Worm (Caenorhabditis elegans): Measurements from ENCODE around the gene hosl-1.

The hosl-1 gene

DNA sequence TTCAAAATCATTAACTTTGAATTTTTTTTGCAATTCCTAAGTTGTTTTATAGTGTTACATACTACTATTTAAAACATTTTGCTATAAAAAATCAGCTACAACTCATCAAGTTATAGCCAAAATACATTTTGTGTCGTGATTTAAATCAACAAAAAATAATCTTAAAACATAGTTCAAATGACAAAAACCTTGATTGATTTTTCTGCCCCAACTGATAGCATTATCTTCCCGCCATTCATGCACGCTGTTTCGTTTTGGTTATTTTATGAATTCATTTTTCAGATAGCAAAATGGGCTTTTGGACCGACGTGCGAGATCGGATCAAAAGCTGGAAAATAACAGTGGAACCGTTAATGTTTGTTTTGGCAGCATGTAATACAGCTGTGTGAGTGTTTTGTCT lies 4.8 kb upstream of the hosl-1 start, which contains the start of gene slcr-46.1:
Gene slcr-46.1, plus strand, starts transcription at position 274 of the 400 bp plus-strand sequence.
- TF ChIP-seq ceh-13 (GFP tag; optimal IDR thresholded peaks at IDR 0.05) (no peak), pes-1 (GFP tag; IDR thresholded peaks at IDR 0.05) (no peak), scrt-1 (GFP tag; IDR thresholded peaks at IDR 0.05) (no peak), aly-1 (tag; optimal IDR thresholded peaks at IDR 0.05) (no peak), hnd-1 (tag; optimal IDR thresholded peaks at IDR 0.05) (no peak), F13C5.2 (tag; optimal IDR thresholded peaks at IDR 0.05) (no peak), hmg-4 (GFP tag; optimal IDR thresholded peaks at IDR 0.05) (no peak), ets-7 (tag; optimal IDR thresholded peaks at IDR 0.05) (no peak), sea-1 (GFP tag; conservative IDR thresholded peaks at IDR 0.05) (no peak), tbx-11 (GFP tag; IDR thresholded peaks at IDR 0.05) (no peak), ama-1 (optimal IDR thresholded peaks at IDR 0.05) (no peak), flt-1 (GFP tag; IDR thresholded peaks at IDR 0.05) (no peak), tra-4 (tag; optimal IDR thresholded peaks at IDR 0.05) (no peak), tbx-37 (GFP tag; conservative IDR thresholded peaks at IDR 0.05) (no peak), ceh-36 (tag; optimal IDR thresholded peaks at IDR 0.05) (no peak), hmbx-1 (tag; optimal IDR thresholded peaks at IDR 0.05) (no peak), B0310.2 (tag; optimal IDR thresholded peaks at IDR 0.05) (no peak)

DNA sequence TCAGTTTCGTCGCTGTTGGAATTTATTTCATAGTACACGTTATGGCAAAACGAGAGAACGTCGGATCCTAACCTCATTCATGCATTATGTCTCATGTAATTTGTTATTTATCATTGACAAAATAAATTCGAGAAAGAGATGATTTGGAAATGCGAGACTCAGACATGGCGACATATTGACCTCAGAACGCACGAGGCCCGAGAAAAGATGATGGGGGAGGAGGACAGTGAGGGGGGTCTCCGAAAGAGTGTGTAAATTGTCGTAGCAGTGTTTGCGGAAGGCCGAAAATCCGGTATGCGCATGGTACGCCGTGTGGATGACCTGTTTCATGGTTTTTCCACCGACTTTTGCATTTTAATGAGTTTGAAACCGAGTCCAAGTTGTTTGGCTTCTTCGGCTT lies 1.3 kb upstream of the hosl-1 start:
- TF ChIP-seq sea-1 (GFP tag; conservative IDR thresholded peaks at IDR 0.05) (0 out of 2 replicates have a peak, but pooled peaks have one; percentile 43), tbx-37 (GFP tag; conservative IDR thresholded peaks at IDR 0.05) (no peak), aly-1 (tag; optimal IDR thresholded peaks at IDR 0.05) (peak; percentile 6), hmbx-1 (tag; optimal IDR thresholded peaks at IDR 0.05) (no peak), ceh-36 (tag; optimal IDR thresholded peaks at IDR 0.05) (no peak), tra-4 (tag; optimal IDR thresholded peaks at IDR 0.05) (no peak), B0310.2 (tag; optimal IDR thresholded peaks at IDR 0.05) (no peak), tbx-11 (GFP tag; IDR thresholded peaks at IDR 0.05) (no peak), hnd-1 (tag; optimal IDR thresholded peaks at IDR 0.05) (no peak), ama-1 (optimal IDR thresholded peaks at IDR 0.05) (no peak), F13C5.2 (tag; optimal IDR thresholded peaks at IDR 0.05) (peak; percentile 41), scrt-1 (GFP tag; IDR thresholded peaks at IDR 0.05) (no peak), ets-7 (tag; optimal IDR thresholded peaks at IDR 0.05) (no peak), hmg-4 (GFP tag; optimal IDR thresholded peaks at IDR 0.05) (peak; percentile 37), flt-1 (GFP tag; IDR thresholded peaks at IDR 0.05) (peak; percentile 22; the same call in 1 of the 2 replicates), pes-1 (GFP tag; IDR thresholded peaks at IDR 0.05) (no peak; the same call in 1 of the 2 replicates), ceh-13 (GFP tag; optimal IDR thresholded peaks at IDR 0.05) (no peak)

DNA sequence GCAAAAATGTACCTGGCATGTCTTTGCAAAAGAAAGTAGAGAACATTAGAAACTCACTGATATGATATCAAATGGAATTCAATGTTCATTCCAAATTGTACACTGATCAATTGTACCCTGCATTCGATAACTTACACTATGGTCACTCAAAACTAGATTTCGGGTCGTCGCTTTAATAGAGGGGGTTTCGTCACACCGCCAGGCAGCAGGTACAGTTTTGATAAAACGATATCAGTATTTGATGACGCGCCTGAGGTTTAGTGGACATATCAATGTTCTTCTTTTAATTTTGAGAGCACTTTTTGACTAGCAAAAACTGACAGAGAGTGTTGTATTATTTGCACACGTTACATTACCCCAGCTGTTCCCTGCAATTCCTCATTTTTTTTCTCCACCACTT lies 778 bp upstream of the hosl-1 start:
- TF ChIP-seq ama-1 (optimal IDR thresholded peaks at IDR 0.05), result no peak
- TF ChIP-seq F13C5.2 (tag; optimal IDR thresholded peaks at IDR 0.05), result no peak
- TF ChIP-seq sea-1 (GFP tag; conservative IDR thresholded peaks at IDR 0.05), result no peak
- no peak for TF ChIP-seq scrt-1 (GFP tag; IDR thresholded peaks at IDR 0.05)
- no peak for TF ChIP-seq tbx-11 (GFP tag; IDR thresholded peaks at IDR 0.05)
- no peak for TF ChIP-seq ceh-36 (tag; optimal IDR thresholded peaks at IDR 0.05)

ce11 chrX:4647104-4647503 lies 10.2 kb downstream of the hosl-1 start, which contains the start of gene C46C11.4:
TSS of gene C46C11.4 (minus strand) at chrX:4647204.
- TF ChIP-seq ets-7 (tag; optimal IDR thresholded peaks at IDR 0.05) (no peak), scrt-1 (GFP tag; IDR thresholded peaks at IDR 0.05) (no peak), F13C5.2 (tag; optimal IDR thresholded peaks at IDR 0.05) (no peak), pes-1 (GFP tag; IDR thresholded peaks at IDR 0.05) (no peak), aly-1 (tag; optimal IDR thresholded peaks at IDR 0.05) (no peak), tra-4 (tag; optimal IDR thresholded peaks at IDR 0.05) (no peak), hnd-1 (tag; optimal IDR thresholded peaks at IDR 0.05) (no peak), flt-1 (GFP tag; IDR thresholded peaks at IDR 0.05) (no peak), hmbx-1 (tag; optimal IDR thresholded peaks at IDR 0.05) (no peak), ceh-13 (GFP tag; optimal IDR thresholded peaks at IDR 0.05) (no peak), ceh-36 (tag; optimal IDR thresholded peaks at IDR 0.05) (no peak), hmg-4 (GFP tag; optimal IDR thresholded peaks at IDR 0.05) (no peak)

DNA sequence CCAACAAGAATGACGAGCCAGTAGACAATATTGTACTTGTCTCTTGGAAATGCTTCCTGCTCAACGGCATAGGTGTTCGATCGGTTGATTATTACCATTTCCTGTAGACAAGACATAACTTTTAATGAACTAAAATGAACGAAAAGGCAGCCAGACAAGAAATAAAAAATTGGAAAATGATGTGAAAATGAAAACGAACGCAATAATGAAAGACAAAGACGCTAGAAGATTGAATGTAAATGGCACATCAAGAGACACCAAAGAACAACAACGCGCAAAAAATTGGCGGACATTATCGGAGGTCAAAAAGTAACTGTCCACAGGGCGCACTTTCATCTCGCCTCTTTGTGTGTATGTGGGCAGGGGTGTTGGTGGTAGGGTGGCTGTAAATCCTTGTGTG lies 12.2 kb downstream of the hosl-1 start, which contains the start of gene ent-5:
Gene ent-5, minus strand, starts transcription at position 101 of the 400 bp plus-strand sequence.
- TF ChIP-seq ets-7 (tag; optimal IDR thresholded peaks at IDR 0.05) (no peak), tbx-37 (GFP tag; conservative IDR thresholded peaks at IDR 0.05) (no peak), flt-1 (GFP tag; IDR thresholded peaks at IDR 0.05) (no peak), F13C5.2 (tag; optimal IDR thresholded peaks at IDR 0.05) (no peak), B0310.2 (tag; optimal IDR thresholded peaks at IDR 0.05) (no peak), hnd-1 (tag; optimal IDR thresholded peaks at IDR 0.05) (no peak), aly-1 (tag; optimal IDR thresholded peaks at IDR 0.05) (no peak), scrt-1 (GFP tag; IDR thresholded peaks at IDR 0.05) (no peak), hmg-4 (GFP tag; optimal IDR thresholded peaks at IDR 0.05) (no peak), sea-1 (GFP tag; conservative IDR thresholded peaks at IDR 0.05) (no peak), ceh-13 (GFP tag; optimal IDR thresholded peaks at IDR 0.05) (no peak), ceh-36 (tag; optimal IDR thresholded peaks at IDR 0.05) (no peak), pes-1 (GFP tag; IDR thresholded peaks at IDR 0.05) (no peak), tbx-11 (GFP tag; IDR thresholded peaks at IDR 0.05) (no peak), tra-4 (tag; optimal IDR thresholded peaks at IDR 0.05) (no peak), hmbx-1 (tag; optimal IDR thresholded peaks at IDR 0.05) (no peak), ama-1 (optimal IDR thresholded peaks at IDR 0.05) (no peak)

ce11 chrX:4651428-4651827 lies 14.5 kb downstream of the hosl-1 start:
- TF ChIP-seq tra-4 (tag; optimal IDR thresholded peaks at IDR 0.05) (no peak), ama-1 (optimal IDR thresholded peaks at IDR 0.05) (no peak), flt-1 (GFP tag; IDR thresholded peaks at IDR 0.05) (no peak)

- no peak for TF ChIP-seq B0310.2 (tag; optimal IDR thresholded peaks at IDR 0.05)
- TF ChIP-seq sea-1 (GFP tag; conservative IDR thresholded peaks at IDR 0.05), result no peak
- no peak for TF ChIP-seq ceh-36 (tag; optimal IDR thresholded peaks at IDR 0.05)
Observed at ce11 chrX:4652950-4653349, 16.0 kb downstream of the hosl-1 start.

DNA sequence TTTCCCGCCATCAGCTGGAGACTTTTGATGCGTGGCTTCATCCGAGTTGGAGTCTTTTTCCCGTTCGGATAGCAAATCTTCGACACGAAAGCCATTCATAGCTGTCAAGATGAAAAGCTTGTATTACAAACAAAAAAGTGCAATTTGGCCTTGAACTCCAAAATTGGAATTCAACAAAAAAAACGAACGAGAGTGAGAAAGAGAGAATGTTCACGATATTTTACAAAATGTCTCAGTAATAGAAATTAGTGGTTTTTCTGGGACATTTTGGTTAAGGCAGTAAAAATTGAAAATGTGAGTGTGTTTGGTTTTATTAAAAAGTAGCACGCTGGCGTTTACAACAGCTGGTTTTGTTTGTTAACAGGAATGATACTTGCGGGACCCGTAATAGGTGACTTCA lies 17.1 kb downstream of the hosl-1 start, which contains the start of gene ceh-1:
Gene ceh-1, minus strand, starts transcription at position 101 of the 400 bp plus-strand sequence.
- TF ChIP-seq F13C5.2 (tag; optimal IDR thresholded peaks at IDR 0.05), result no peak
- TF ChIP-seq tra-4 (tag; optimal IDR thresholded peaks at IDR 0.05), result no peak
- no peak for TF ChIP-seq ama-1 (optimal IDR thresholded peaks at IDR 0.05)
- no peak for TF ChIP-seq ceh-13 (GFP tag; optimal IDR thresholded peaks at IDR 0.05)
- no peak for TF ChIP-seq aly-1 (tag; optimal IDR thresholded peaks at IDR 0.05)
- TF ChIP-seq ceh-36 (tag; optimal IDR thresholded peaks at IDR 0.05), result no peak
- no peak for TF ChIP-seq tbx-11 (GFP tag; IDR thresholded peaks at IDR 0.05)
- TF ChIP-seq hmg-4 (GFP tag; optimal IDR thresholded peaks at IDR 0.05), result no peak
- no peak for TF ChIP-seq sea-1 (GFP tag; conservative IDR thresholded peaks at IDR 0.05)
- no peak for TF ChIP-seq scrt-1 (GFP tag; IDR thresholded peaks at IDR 0.05)
- TF ChIP-seq flt-1 (GFP tag; IDR thresholded peaks at IDR 0.05), result no peak
- no peak for TF ChIP-seq tbx-37 (GFP tag; conservative IDR thresholded peaks at IDR 0.05)
- TF ChIP-seq ets-7 (tag; optimal IDR thresholded peaks at IDR 0.05), result no peak
- no peak for TF ChIP-seq hnd-1 (tag; optimal IDR thresholded peaks at IDR 0.05)
- no peak for TF ChIP-seq B0310.2 (tag; optimal IDR thresholded peaks at IDR 0.05)
- TF ChIP-seq hmbx-1 (tag; optimal IDR thresholded peaks at IDR 0.05), result no peak
- no peak for TF ChIP-seq pes-1 (GFP tag; IDR thresholded peaks at IDR 0.05)
